Fruit fly (Drosophila melanogaster) Kc167 (cell line): Measurements from ENCODE around the gene CG43342.

Experiments
- h ChIP-seq: fragments of >200 bp; optimal IDR thresholded peaks from 3 replicates; lab custom pipeline; 2018; ENCODE audit warnings: missing external identifiers
- ttk ChIP-seq: sonication (Bioruptor generic); optimal IDR thresholded peaks from 2 replicates; lab custom pipeline; 2017; ENCODE audit warnings: missing external identifiers

- TF ChIP-seq ttk (lab: Kevin White, UChicago) (no peak), h (lab: Kevin White, UChicago) (no peak)
Observed at dm6 chr3R:22356464-22357410, 24.4 kb upstream of the CG43342 start, which contains the start of gene Sar1.
